Fruit fly (Drosophila melanogaster) whole organism: Measurements from ENCODE around the gene CecC.

Experiments
- CG8478 ChIP-seq: fragments of >200 bp; optimal IDR thresholded peaks from 2 replicates; lab custom pipeline; 2018; ENCODE audit warnings: inconsistent platforms
- pan ChIP-seq: fragments of >200 bp; optimal IDR thresholded peaks from 2 replicates; lab custom pipeline; 2017
- usp ChIP-seq: fragments of >200 bp; optimal IDR thresholded peaks from 2 replicates; lab custom pipeline; 2017; ENCODE audit warnings: missing biosample characterization, missing genetic modification characterization, mixed read lengths

dm6 chr3R:30252317-30252716, 36.0 kb downstream of the CecC start:
- no peak for TF ChIP-seq CG8478 (lab: Kevin White, UChicago)
- no peak for TF ChIP-seq pan (lab: Kevin White, UChicago)
- TF ChIP-seq usp = no peak
